Fruit fly (Drosophila melanogaster): Measurements from ENCODE around the gene t.

DNA sequence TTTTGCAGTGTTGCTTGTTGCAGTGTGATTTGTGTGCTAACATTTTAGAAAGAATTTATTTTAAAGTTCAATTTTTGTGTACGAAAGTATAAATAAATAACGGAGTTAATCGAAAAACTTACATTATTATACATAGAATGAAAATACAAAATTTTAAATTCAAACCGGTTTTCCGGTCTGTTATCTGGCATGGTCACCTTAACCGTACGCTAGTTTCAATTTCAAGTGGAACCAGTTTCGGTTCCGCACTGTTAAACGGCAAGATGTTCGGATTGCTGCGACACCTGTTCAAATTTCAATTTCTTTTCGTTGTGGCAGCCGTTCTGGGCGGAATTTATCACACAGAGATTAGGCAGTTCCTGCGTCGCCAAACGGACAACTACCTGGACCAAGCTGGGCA lies 30.6 kb downstream of the t start, which contains the start of gene CG12056:
- no peak for TF ChIP-seq usp (GFP tag; optimal IDR thresholded peaks at IDR 0.05)
- no peak for TF ChIP-seq Dll (optimal IDR thresholded peaks at IDR 0.05)
- no peak for TF ChIP-seq EcR (GFP tag; optimal IDR thresholded peaks at IDR 0.05)
- TF ChIP-seq pan (optimal IDR thresholded peaks at IDR 0.05): no peak
- no peak for TF ChIP-seq CG8478 (optimal IDR thresholded peaks at IDR 0.05)
- TF ChIP-seq psq (optimal IDR thresholded peaks at IDR 0.05): no peak
